Fruit fly (Drosophila melanogaster): ENCODE measurements around the gene CG6293.

The CG6293 gene

DNA sequence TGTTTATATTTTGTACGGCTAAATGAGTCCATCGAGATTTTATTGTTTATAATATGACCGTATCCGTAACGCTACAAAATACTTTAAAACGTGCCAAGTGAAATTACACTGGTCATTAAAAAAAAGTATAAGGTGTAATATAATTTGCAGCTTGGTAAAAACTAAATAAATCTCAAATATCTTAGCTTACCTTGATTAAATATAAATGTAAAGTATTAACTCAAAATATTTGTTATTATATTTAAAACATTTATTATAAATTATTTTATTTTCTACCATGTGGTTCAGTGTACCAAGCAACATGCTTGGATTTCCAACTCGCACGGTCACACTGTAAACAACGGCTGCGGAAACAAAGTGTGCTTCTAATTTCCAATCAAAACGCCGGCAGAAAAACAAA lies 49.6 kb downstream of the CG6293 start, which contains the start of the genes Sirt6 and pont (continued):
- TF ChIP-seq CG4707 (GFP tag; optimal IDR thresholded peaks at IDR 0.05) (peak; percentile 46), fru (optimal IDR thresholded peaks at IDR 0.05) (no peak), gcm (GFP tag; optimal IDR thresholded peaks at IDR 0.05) (peak; percentile 96), slou (GFP tag; optimal IDR thresholded peaks at IDR 0.05) (peak; percentile 87), Ravus (GFP tag; IDR thresholded peaks at IDR 0.05) (no peak), sr (GFP tag; IDR thresholded peaks at IDR 0.05) (no peak), E2f2 (GFP tag; IDR thresholded peaks at IDR 0.05) (no peak), CG7839 (tag; optimal IDR thresholded peaks at IDR 0.05) (peak; percentile 98), Dip2 (GFP tag; IDR thresholded peaks at IDR 0.05) (no peak), tll (GFP tag; optimal IDR thresholded peaks at IDR 0.05) (peak in 1 of 2 experiments; percentile 43), zen (tag; optimal IDR thresholded peaks at IDR 0.05) (peak; percentile 98), gcm2 (GFP tag; optimal IDR thresholded peaks at IDR 0.05) (no peak), z (GFP tag; IDR thresholded peaks at IDR 0.05) (no peak), esg (GFP tag; conservative IDR thresholded peaks at IDR 0.05) (no peak), Hand (GFP tag; optimal IDR thresholded peaks at IDR 0.05) (peak; percentile 73), CG2202 (tag; optimal IDR thresholded peaks at IDR 0.05) (peak; percentile 89), CG7556 (GFP tag; optimal IDR thresholded peaks at IDR 0.05) (peak; percentile 95), nau (GFP tag; optimal IDR thresholded peaks at IDR 0.05) (peak; percentile 74), slbo (GFP tag; IDR thresholded peaks at IDR 0.05) (no peak), CG9876 (GFP tag; optimal IDR thresholded peaks at IDR 0.05) (no peak), org-1 (GFP tag; optimal IDR thresholded peaks at IDR 0.05) (peak; percentile 88), Sry-δ (GFP tag; optimal IDR thresholded peaks at IDR 0.05) (peak; percentile 11), so (GFP tag; IDR thresholded peaks at IDR 0.05) (no peak), YL-1 (GFP tag; optimal IDR thresholded peaks at IDR 0.05) (peak; percentile 90), CG1233 (GFP tag; optimal IDR thresholded peaks at IDR 0.05) (peak; percentile 94), CG6813 (GFP tag; optimal IDR thresholded peaks at IDR 0.05) (peak; percentile 78), HLH3B (GFP tag; IDR thresholded peaks at IDR 0.05) (no peak), disco-r (GFP tag; optimal IDR thresholded peaks at IDR 0.05) (no peak), CG10565 (GFP tag; optimal IDR thresholded peaks at IDR 0.05) (peak; percentile 12), Vsx1 (GFP tag; optimal IDR thresholded peaks at IDR 0.05) (peak; percentile 82), CG11696 (GFP tag; IDR thresholded peaks at IDR 0.05) (no peak), CG32767 (GFP tag; IDR thresholded peaks at IDR 0.05) (no peak), CG16813 (GFP tag; IDR thresholded peaks at IDR 0.05; ENCODE audit: partially characterized antibody) (no peak), dan (GFP tag; IDR thresholded peaks at IDR 0.05) (no peak), Hsf (GFP tag; optimal IDR thresholded peaks at IDR 0.05) (peak; percentile 74), CG13287 (GFP tag; IDR thresholded peaks at IDR 0.05; ENCODE audit: partially characterized antibody) (no peak), CG32532 (GFP tag; IDR thresholded peaks at IDR 0.05) (no peak), bab2 (GFP tag; optimal IDR thresholded peaks at IDR 0.05) (peak; percentile 79), zfh2 (GFP tag; optimal IDR thresholded peaks at IDR 0.05) (peak; percentile 55), zfh1 (GFP tag; IDR thresholded peaks at IDR 0.05) (no peak), fd96Cb (tag; optimal IDR thresholded peaks at IDR 0.05) (peak; percentile 97), nom (GFP tag; optimal IDR thresholded peaks at IDR 0.05) (no peak), CG3065 (GFP tag; optimal IDR thresholded peaks at IDR 0.05) (peak; percentile 88), CG3163 (GFP tag; optimal IDR thresholded peaks at IDR 0.05) (peak; percentile 8), da (GFP tag; optimal IDR thresholded peaks at IDR 0.05) (no peak), Bgb (GFP tag; IDR thresholded peaks at IDR 0.05; ENCODE audit: partially characterized antibody) (no peak), Dp (GFP tag; optimal IDR thresholded peaks at IDR 0.05) (peak; percentile 13), E2f1 (GFP tag; IDR thresholded peaks at IDR 0.05) (no peak), Nf-YC (tag; optimal IDR thresholded peaks at IDR 0.05) (peak; percentile 84), CG15269 (tag; optimal IDR thresholded peaks at IDR 0.05) (peak; percentile 96), Fer2 (tag; optimal IDR thresholded peaks at IDR 0.05) (peak; percentile 90), CG17186 (GFP tag; optimal IDR thresholded peaks at IDR 0.05) (peak; percentile 36)

Data from whole organism, embryonic.